Fruit fly (Drosophila melanogaster) whole organism, wandering third instar larva: Measurements from ENCODE around the gene Clk.

ENCODE experiments used
- Abd-B ChIP-seq: fragments of >200 bp; optimal IDR thresholded peaks from 2 replicates; lab custom pipeline; 2017; ENCODE audit warnings: missing biosample characterization, missing genetic modification characterization
- CG32264 ChIP-seq: fragments of 200-800 bp; sonication (Bioruptor generic); optimal IDR thresholded peaks from 2 replicates; lab custom pipeline; 2016; ENCODE audit warnings: missing biosample characterization, missing genetic modification characterization
- CG9705 ChIP-seq: fragments of 200-800 bp; sonication (Bioruptor generic); optimal IDR thresholded peaks from 2 replicates; lab custom pipeline; 2018; ENCODE audit warnings: missing biosample characterization, mild to moderate bottlenecking, missing genetic modification characterization
- CrebA ChIP-seq: fragments of 200-800 bp; sonication (Bioruptor generic); optimal IDR thresholded peaks from 2 replicates; lab custom pipeline; 2016; ENCODE audit warnings: missing biosample characterization, mild to moderate bottlenecking, missing genetic modification characterization, borderline replicate concordance
- Dfd ChIP-seq: fragments of >200 bp; optimal IDR thresholded peaks from 2 replicates; lab custom pipeline; 2017; ENCODE audit warnings: missing biosample characterization, missing genetic modification characterization
- Dif ChIP-seq: fragments of 200-275, 200-300 bp; sonication (Bioruptor generic); optimal IDR thresholded peaks from 2 replicates; lab custom pipeline; 2018; ENCODE audit warnings: missing biosample characterization, missing genetic modification characterization; ENCODE audit not compliant: partially characterized antibody
- GATAd ChIP-seq: sonication (Bioruptor generic); optimal IDR thresholded peaks from 2 replicates; lab custom pipeline; 2016; ENCODE audit warnings: missing biosample characterization, missing genetic modification characterization
- HLH106 ChIP-seq: fragments of 200-800 bp; optimal IDR thresholded peaks from 3 replicates; lab custom pipeline; 2019; ENCODE audit warnings: missing biosample characterization, mild to moderate bottlenecking, missing genetic modification characterization, moderate library complexity
- Hnf4 ChIP-seq: fragments of 200-800 bp; sonication (Bioruptor generic); optimal IDR thresholded peaks from 2 replicates; lab custom pipeline; 2016; ENCODE audit warnings: missing biosample characterization, mild to moderate bottlenecking, missing genetic modification characterization
- Hr78 ChIP-seq: fragments of >200 bp; optimal IDR thresholded peaks from 2 replicates; lab custom pipeline; 2017; ENCODE audit warnings: missing biosample characterization, missing genetic modification characterization
- Hr83 ChIP-seq: fragments of 200-300 bp; sonication (Bioruptor generic); optimal IDR thresholded peaks from 2 replicates; lab custom pipeline; 2016; ENCODE audit warnings: missing biosample characterization, mild to moderate bottlenecking, missing genetic modification characterization, moderate library complexity; ENCODE audit not compliant: poor library complexity, severe bottlenecking
- Mio ChIP-seq: sonication (Bioruptor generic); optimal IDR thresholded peaks from 2 replicates; lab custom pipeline; 2016; ENCODE audit warnings: missing biosample characterization, missing genetic modification characterization
- Myc ChIP-seq: fragments of >200 bp; optimal IDR thresholded peaks from 2 replicates; lab custom pipeline; 2017
- N ChIP-seq: fragments of >200 bp; optimal IDR thresholded peaks from 2 replicates; lab custom pipeline; 2018; ENCODE audit warnings: missing biosample characterization, missing external identifiers, missing genetic modification characterization
- OdsH ChIP-seq: fragments of 200-800 bp; sonication (Bioruptor generic); optimal IDR thresholded peaks from 2 replicates; lab custom pipeline; 2016; ENCODE audit warnings: missing biosample characterization, mild to moderate bottlenecking, missing genetic modification characterization
- Rel ChIP-seq, 2 experiments: fragments of 200-800 bp; sonication (Bioruptor generic) in 1 of 2; optimal IDR thresholded peaks; 2 replicates in 1 of 2; 3 replicates in 1 of 2; lab custom pipeline; 2016 to 2019; ENCODE audit warnings: mild to moderate bottlenecking in 2 of 2, missing biosample characterization in 2 of 2, missing genetic modification characterization in 2 of 2, moderate library complexity in 1 of 2
- Vsx2 ChIP-seq: fragments of 200-300, 225-300 bp; sonication (Bioruptor generic); optimal IDR thresholded peaks from 2 replicates; lab custom pipeline; 2018; ENCODE audit warnings: missing biosample characterization, missing genetic modification characterization; ENCODE audit not compliant: partially characterized antibody
- brk ChIP-seq: fragments of 200-800 bp; sonication (Bioruptor generic); optimal IDR thresholded peaks from 2 replicates; lab custom pipeline; 2016; ENCODE audit warnings: missing biosample characterization, mild to moderate bottlenecking, missing genetic modification characterization
- dmrt93B ChIP-seq: fragments of 200-800 bp; sonication (Bioruptor generic); optimal IDR thresholded peaks from 2 replicates; lab custom pipeline; 2018; ENCODE audit warnings: missing biosample characterization, mild to moderate bottlenecking, missing genetic modification characterization
- dsf ChIP-seq: sonication (Bioruptor generic); optimal IDR thresholded peaks from 2 replicates; lab custom pipeline; 2016; ENCODE audit warnings: missing biosample characterization, missing genetic modification characterization, borderline replicate concordance
- ey ChIP-seq: fragments of 200-800 bp; sonication (Bioruptor generic); optimal IDR thresholded peaks from 2 replicates; lab custom pipeline; 2016; ENCODE audit warnings: missing biosample characterization, missing genetic modification characterization
- foxo ChIP-seq, 2 experiments: fragments of 200-800 bp; sonication (Bioruptor generic); optimal IDR thresholded peaks; 2 replicates in 1 of 2; 3 replicates in 1 of 2; lab custom pipeline; 2016 to 2017; ENCODE audit warnings: missing biosample characterization in 2 of 2, missing genetic modification characterization in 2 of 2
- fru ChIP-seq: fragments of 200-800 bp; sonication (Bioruptor generic); optimal IDR thresholded peaks from 3 replicates; lab custom pipeline; 2016; ENCODE audit warnings: missing biosample characterization, mild to moderate bottlenecking, missing genetic modification characterization
- jim ChIP-seq: fragments of 175-275, 200-325 bp; sonication (Bioruptor generic); optimal IDR thresholded peaks from 2 replicates; lab custom pipeline; 2016; ENCODE audit warnings: missing biosample characterization, mild to moderate bottlenecking, missing genetic modification characterization
- lola ChIP-seq: fragments of >200 bp; optimal IDR thresholded peaks from 2 replicates; lab custom pipeline; 2017; ENCODE audit warnings: missing biosample characterization, missing genetic modification characterization
- pan ChIP-seq: fragments of >200 bp; optimal IDR thresholded peaks from 2 replicates; lab custom pipeline; 2017
- psq ChIP-seq: fragments of 200-800 bp; sonication (Bioruptor generic); optimal IDR thresholded peaks from 3 replicates; lab custom pipeline; 2017; ENCODE audit warnings: missing biosample characterization, mild to moderate bottlenecking, missing genetic modification characterization, moderate library complexity
- rgr ChIP-seq: fragments of 200-800 bp; sonication (Bioruptor generic); optimal IDR thresholded peaks from 3 replicates; lab custom pipeline; 2016; ENCODE audit warnings: missing biosample characterization, mild to moderate bottlenecking, missing genetic modification characterization
- sage ChIP-seq: fragments of 200-800 bp; sonication (Bioruptor generic); optimal IDR thresholded peaks from 2 replicates; lab custom pipeline; 2016; ENCODE audit warnings: missing biosample characterization, mild to moderate bottlenecking, missing genetic modification characterization
- sv ChIP-seq: fragments of 200-800 bp; sonication (Bioruptor generic); optimal IDR thresholded peaks from 3 replicates; lab custom pipeline; 2016; ENCODE audit warnings: missing biosample characterization, missing genetic modification characterization
- tai ChIP-seq: sonication (Bioruptor generic); optimal IDR thresholded peaks from 2 replicates; lab custom pipeline; 2016; ENCODE audit warnings: missing biosample characterization, missing genetic modification characterization
- usp ChIP-seq: fragments of >200 bp; optimal IDR thresholded peaks from 2 replicates; lab custom pipeline; 2017; ENCODE audit warnings: missing biosample characterization, missing genetic modification characterization
- woc ChIP-seq: sonication (Bioruptor generic); optimal IDR thresholded peaks from 2 replicates; lab custom pipeline; 2016; ENCODE audit warnings: missing biosample characterization, mild to moderate bottlenecking, missing genetic modification characterization

The Clk gene

DNA sequence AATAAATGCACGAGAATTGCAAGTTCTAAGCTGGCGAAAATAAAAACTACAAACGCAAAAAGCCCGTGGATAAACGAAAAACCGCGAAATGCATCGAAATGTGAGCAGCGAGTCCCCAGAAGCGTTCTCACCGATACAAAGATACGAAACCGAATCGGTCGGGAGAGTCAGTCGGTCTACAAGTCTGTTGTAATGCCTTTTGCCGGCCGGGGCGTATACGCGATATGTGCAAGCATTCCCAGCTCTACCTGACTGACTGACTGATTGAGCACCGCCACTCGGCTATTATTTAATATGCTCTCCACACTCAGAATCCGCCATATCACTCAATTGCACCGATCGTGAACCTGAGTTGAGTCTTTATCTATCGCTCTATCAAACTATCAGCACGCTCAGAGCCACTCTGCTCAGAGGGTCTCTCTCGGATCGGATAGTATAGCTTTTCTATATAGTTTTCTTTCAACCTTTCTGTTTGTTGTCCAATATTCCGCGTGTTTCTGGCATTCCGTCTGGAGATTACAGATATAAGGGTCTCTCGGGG, at the start of gene Clk:
Gene Clk (minus strand): TSS at position 239 of the 541 bp plus-strand sequence.
- TF ChIP-seq N: no peak
- TF ChIP-seq dmrt93B (GFP tag; lab: Kevin White, UChicago): no peak
- no peak for TF ChIP-seq usp
- no peak for TF ChIP-seq sage (GFP tag; lab: Kevin White, UChicago)
- TF ChIP-seq OdsH (GFP tag; lab: Kevin White, UChicago): no peak
- no peak for TF ChIP-seq rgr (GFP tag; lab: Kevin White, UChicago)
- TF ChIP-seq tai (GFP tag; lab: Kevin White, UChicago): no peak
- no peak for TF ChIP-seq fru (GFP tag; lab: Kevin White, UChicago)
- TF ChIP-seq Hr78 (GFP tag; lab: Kevin White, UChicago): no peak
- TF ChIP-seq jim (GFP tag; lab: Kevin White, UChicago): no peak
- no peak for TF ChIP-seq Vsx2 (GFP tag; lab: Kevin White, UChicago)
- no peak for TF ChIP-seq Dfd (GFP tag; lab: Kevin White, UChicago)
- no peak for TF ChIP-seq woc (GFP tag; lab: Kevin White, UChicago)
- TF ChIP-seq CG32264 (GFP tag; lab: Kevin White, UChicago): no peak
- no peak for TF ChIP-seq Mio (GFP tag; lab: Kevin White, UChicago)
- no peak for TF ChIP-seq brk (GFP tag; lab: Kevin White, UChicago)

DNA sequence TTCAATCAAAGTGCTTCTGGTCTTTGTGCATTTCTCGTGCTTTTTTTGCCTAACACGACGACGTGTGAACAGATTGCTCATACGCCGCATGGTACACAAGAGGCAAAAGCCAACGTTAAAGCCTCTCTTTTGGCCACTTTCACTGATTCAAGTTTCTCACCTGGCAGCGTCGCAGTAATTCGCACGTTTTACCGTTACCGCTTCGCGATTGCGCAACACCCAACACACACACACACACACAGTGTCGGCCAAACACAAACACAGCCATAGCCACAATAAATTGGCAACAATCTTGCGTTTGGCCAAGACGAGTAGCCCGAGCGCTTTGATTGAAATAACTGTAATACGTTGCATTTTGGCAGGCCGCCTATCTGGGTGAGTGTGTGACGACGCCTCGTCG, 47.8 kb upstream of the Clk start:
- no peak for TF ChIP-seq Hr78 (GFP tag; lab: Kevin White, UChicago)
- peak; percentile 51 for TF ChIP-seq Dfd (GFP tag; lab: Kevin White, UChicago)
- no peak for TF ChIP-seq dsf
- TF ChIP-seq Myc (lab: Kevin White, UChicago): no peak
- TF ChIP-seq GATAd: no peak

- TF ChIP-seq woc (GFP tag; lab: Kevin White, UChicago): no peak
- TF ChIP-seq fru (GFP tag; lab: Kevin White, UChicago): no peak
- TF ChIP-seq tai (GFP tag; lab: Kevin White, UChicago): no peak
- TF ChIP-seq Hr78 (GFP tag; lab: Kevin White, UChicago): no peak
- no peak for TF ChIP-seq rgr (GFP tag; lab: Kevin White, UChicago)
- no peak for TF ChIP-seq Hr83 (GFP tag; lab: Kevin White, UChicago)
- TF ChIP-seq Mio (GFP tag; lab: Kevin White, UChicago): no peak
- no peak for TF ChIP-seq ey (GFP tag; lab: Kevin White, UChicago)
- TF ChIP-seq lola (GFP tag; lab: Kevin White, UChicago): no peak
- TF ChIP-seq dmrt93B (GFP tag; lab: Kevin White, UChicago): no peak
- no peak for TF ChIP-seq Hnf4 (GFP tag; lab: Kevin White, UChicago)
- no peak for TF ChIP-seq sage (GFP tag; lab: Kevin White, UChicago)
- no peak for TF ChIP-seq Abd-B (GFP tag; lab: Kevin White, UChicago)
- TF ChIP-seq psq (GFP tag; lab: Kevin White, UChicago): no peak
- no peak for TF ChIP-seq usp
- no peak for TF ChIP-seq Dfd (GFP tag; lab: Kevin White, UChicago)
- no peak for TF ChIP-seq foxo (GFP tag; optimal IDR thresholded peaks at IDR 0.05; lab: Kevin White, UChicago)
- no peak for TF ChIP-seq OdsH (GFP tag; lab: Kevin White, UChicago)
- TF ChIP-seq pan: no peak
- TF ChIP-seq, all 38 proteins: peak for 0
Observed at dm6 chr3L:7821615-7822574, 46.5 kb upstream of the Clk start.

DNA sequence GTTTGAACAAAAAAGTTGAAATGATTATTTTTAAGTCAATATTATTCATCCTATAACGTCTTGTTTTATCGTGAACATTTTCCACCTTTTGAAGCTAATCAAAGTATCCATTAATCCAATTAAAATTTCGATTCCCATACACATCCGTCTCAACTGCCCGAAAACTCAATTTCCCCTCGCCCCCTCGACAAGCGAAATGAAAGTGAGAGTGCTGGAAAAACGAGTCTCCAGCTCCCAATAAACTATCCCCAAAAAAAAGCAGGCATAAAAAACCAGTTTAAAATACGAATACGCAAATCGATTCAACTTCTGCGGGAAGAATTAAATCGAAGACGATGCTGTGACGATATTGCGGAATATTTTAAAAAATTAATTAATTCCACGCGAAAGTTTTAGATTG, 45.8 kb upstream of the Clk start:
- TF ChIP-seq Myc (lab: Kevin White, UChicago): no peak
- no peak for TF ChIP-seq Rel (GFP tag; optimal IDR thresholded peaks at IDR 0.05; lab: Kevin White, UChicago)
- TF ChIP-seq Rel (tag; optimal IDR thresholded peaks at IDR 0.05; lab: Kevin White, UChicago): no peak
- no peak for TF ChIP-seq jim (GFP tag; lab: Kevin White, UChicago)
- TF ChIP-seq CrebA: no peak
- TF ChIP-seq Dif: no peak
- TF ChIP-seq Mio (GFP tag; lab: Kevin White, UChicago): no peak
- TF ChIP-seq fru (GFP tag; lab: Kevin White, UChicago): no peak
- no peak for TF ChIP-seq HLH106 (tag; lab: Kevin White, UChicago)
- TF ChIP-seq dmrt93B (GFP tag; lab: Kevin White, UChicago): no peak
- TF ChIP-seq pan: no peak
- no peak for TF ChIP-seq foxo (GFP tag; optimal IDR thresholded peaks at IDR 0.05; lab: Kevin White, UChicago)
- TF ChIP-seq CG32264 (GFP tag; lab: Kevin White, UChicago): no peak
- TF ChIP-seq Hr78 (GFP tag; lab: Kevin White, UChicago): no peak
- TF ChIP-seq ey (GFP tag; lab: Kevin White, UChicago): no peak
- TF ChIP-seq Abd-B (GFP tag; lab: Kevin White, UChicago): no peak
- no peak for TF ChIP-seq psq (GFP tag; lab: Kevin White, UChicago)
- no peak for TF ChIP-seq Dfd (GFP tag; lab: Kevin White, UChicago)
- no peak for TF ChIP-seq CG9705
- no peak for TF ChIP-seq sage (GFP tag; lab: Kevin White, UChicago)
- no peak for TF ChIP-seq sv (GFP tag; lab: Kevin White, UChicago)
